Worm (Caenorhabditis elegans) whole organism, late embryonic: ENCODE results near the gene K06B4.4.

ENCODE experiments used
- C08G9.2 ChIP-seq: sonication (generic microtip); optimal IDR thresholded peaks from 2 replicates; lab custom pipeline; 2016; ENCODE audit warnings: mild to moderate bottlenecking, missing genetic modification characterization, moderate library complexity, missing compliant biosample characterization
- ahr-1 ChIP-seq: sonication (generic microtip); optimal IDR thresholded peaks from 2 replicates; lab custom pipeline; 2016; ENCODE audit warnings: missing genetic modification characterization, missing compliant biosample characterization
- ceh-30 ChIP-seq: fragments of 150-350 bp; optimal IDR thresholded peaks from 2 replicates; lab custom pipeline; 2014; ENCODE audit warnings: missing biosample characterization, missing genetic modification characterization
- ceh-31 ChIP-seq: sonication (generic microtip); optimal IDR thresholded peaks from 2 replicates; lab custom pipeline; 2016; ENCODE audit warnings: missing genetic modification characterization, missing compliant biosample characterization
- ceh-45 ChIP-seq: fragments of 200-800 bp; sonication (Bioruptor generic); IDR thresholded peaks from 2 replicates; pipeline ENCODE4 v1.3.6; 2022; ENCODE audit warnings: missing genetic modification reagents, missing genetic modification characterization, missing compliant biosample characterization
- ceh-48 ChIP-seq: sonication (generic microtip); optimal IDR thresholded peaks from 2 replicates; lab custom pipeline; 2016; ENCODE audit warnings: missing genetic modification characterization, inconsistent platforms, missing compliant biosample characterization
- ceh-6 ChIP-seq: fragments of 200-800 bp; sonication (Bioruptor generic); optimal IDR thresholded peaks from 2 replicates; lab custom pipeline; 2018; ENCODE audit warnings: mild to moderate bottlenecking, missing genetic modification characterization, missing compliant biosample characterization
- elt-2 ChIP-seq: sonication (generic microtip); optimal IDR thresholded peaks from 2 replicates; lab custom pipeline; 2016; ENCODE audit warnings: missing genetic modification reagents, missing genetic modification characterization, missing compliant biosample characterization
- elt-4 ChIP-seq: sonication (generic microtip); optimal IDR thresholded peaks from 2 replicates; lab custom pipeline; 2016; ENCODE audit warnings: missing genetic modification characterization, missing compliant biosample characterization
- eyg-1 ChIP-seq: sonication (generic microtip); optimal IDR thresholded peaks from 2 replicates; lab custom pipeline; 2016; ENCODE audit warnings: missing genotype, missing genetic modification characterization, missing compliant biosample characterization
- fax-1 ChIP-seq: sonication (generic microtip); optimal IDR thresholded peaks from 2 replicates; lab custom pipeline; 2016; ENCODE audit warnings: missing genotype, missing genetic modification characterization, missing compliant biosample characterization
- fkh-6 ChIP-seq: sonication (generic microtip); optimal IDR thresholded peaks from 2 replicates; lab custom pipeline; 2016; ENCODE audit warnings: missing genetic modification characterization, missing compliant biosample characterization
- hlh-15 ChIP-seq: sonication (generic microtip); optimal IDR thresholded peaks from 2 replicates; lab custom pipeline; 2016; ENCODE audit warnings: missing genetic modification characterization, missing compliant biosample characterization
- hlh-30 ChIP-seq: sonication (generic microtip); optimal IDR thresholded peaks from 2 replicates; lab custom pipeline; 2017; ENCODE audit warnings: antibody characterized with exemption, missing genetic modification characterization, missing compliant biosample characterization; ENCODE audit not compliant: insufficient read depth
- hlh-8 ChIP-seq: sonication (generic microtip); optimal IDR thresholded peaks from 2 replicates; lab custom pipeline; 2016; ENCODE audit warnings: missing genotype, missing genetic modification characterization, missing compliant biosample characterization
- mec-3 ChIP-seq: sonication (generic microtip); optimal IDR thresholded peaks from 2 replicates; lab custom pipeline; 2016; ENCODE audit warnings: borderline replicate concordance, missing genetic modification characterization, missing compliant biosample characterization
- nfya-1 ChIP-seq: sonication (generic microtip); optimal IDR thresholded peaks from 2 replicates; lab custom pipeline; 2017; ENCODE audit warnings: missing genetic modification characterization, mild to moderate bottlenecking, missing compliant biosample characterization, antibody characterized with exemption, moderate library complexity
- pag-3 ChIP-seq: sonication (generic microtip); optimal IDR thresholded peaks from 2 replicates; lab custom pipeline; 2016; ENCODE audit warnings: missing compliant biosample characterization, missing genetic modification characterization, borderline replicate concordance
- pax-1 ChIP-seq: fragments of 150-350 bp; optimal IDR thresholded peaks from 2 replicates; lab custom pipeline; 2014; ENCODE audit warnings: missing biosample characterization, missing genetic modification characterization
- pqm-1 ChIP-seq: sonication (generic microtip); optimal IDR thresholded peaks from 2 replicates; lab custom pipeline; 2016; ENCODE audit warnings: missing genetic modification characterization, missing compliant biosample characterization
- pros-1 ChIP-seq: fragments of 150-350 bp; optimal IDR thresholded peaks from 2 replicates; lab custom pipeline; 2014; ENCODE audit warnings: missing biosample characterization, missing genetic modification reagents, missing genetic modification characterization
- sdc-2 ChIP-seq: sonication (generic microtip); optimal IDR thresholded peaks from 2 replicates; lab custom pipeline; 2016; ENCODE audit warnings: missing genotype, missing genetic modification characterization, missing compliant biosample characterization
- sox-2 ChIP-seq: fragments of 200-800 bp; sonication (Bioruptor generic); IDR thresholded peaks from 2 replicates; pipeline ENCODE4 v1.3.6; 2022; ENCODE audit warnings: missing genetic modification reagents, missing genetic modification characterization, missing compliant biosample characterization
- syd-9 ChIP-seq: sonication (generic microtip); optimal IDR thresholded peaks from 2 replicates; lab custom pipeline; 2016; ENCODE audit warnings: mild to moderate bottlenecking, missing genetic modification characterization, moderate library complexity, missing compliant biosample characterization
- tbx-2 ChIP-seq: sonication (generic microtip); optimal IDR thresholded peaks from 2 replicates; lab custom pipeline; 2016; ENCODE audit warnings: missing genetic modification characterization, missing compliant biosample characterization
- tbx-7 ChIP-seq: sonication (generic microtip); optimal IDR thresholded peaks from 2 replicates; lab custom pipeline; 2016; ENCODE audit warnings: missing genotype, missing genetic modification characterization, missing compliant biosample characterization
- unc-42 ChIP-seq: sonication (generic microtip); optimal IDR thresholded peaks from 2 replicates; lab custom pipeline; 2016; ENCODE audit warnings: missing genotype, missing genetic modification characterization, missing compliant biosample characterization
- ztf-16 ChIP-seq: sonication (generic microtip); optimal IDR thresholded peaks from 2 replicates; lab custom pipeline; 2017; ENCODE audit warnings: missing genetic modification characterization, missing compliant biosample characterization

Gene K06B4.4

ce11 chrV:15715636-15716035 is 46.7 kb downstream of the K06B4.4 start:
- TF ChIP-seq C08G9.2 = no peak
- no peak for TF ChIP-seq tbx-2 (tag; lab: Kevin White, UChicago)
- TF ChIP-seq tbx-7 = no peak
- TF ChIP-seq mec-3 = no peak
- TF ChIP-seq, all 69 proteins: peak for 0

DNA sequence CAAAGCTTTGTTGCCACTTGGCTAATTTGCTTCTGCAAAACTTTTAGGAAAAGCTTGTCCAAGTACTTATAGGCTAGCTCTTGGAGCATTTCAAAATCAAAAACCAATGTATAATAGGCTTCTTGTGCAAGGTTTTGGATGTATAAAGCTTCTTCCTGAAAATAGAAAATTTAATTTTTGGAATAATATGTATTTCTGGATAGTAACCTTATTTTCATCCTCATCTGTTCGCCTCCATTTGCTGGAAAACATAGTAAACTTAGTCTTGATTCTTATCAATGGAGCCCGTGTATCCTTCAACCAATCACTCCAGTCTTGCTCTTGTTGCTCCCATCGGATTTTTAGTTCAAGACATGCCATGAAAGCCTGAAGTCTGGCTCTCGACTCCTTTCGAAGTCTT is 47.7 kb downstream of the K06B4.4 start, which contains the start of gene Y6E2A.4:
Gene Y6E2A.4 (minus strand): TSS at position 101 of the 400 bp plus-strand sequence.
- TF ChIP-seq ceh-31 (no peak), hlh-30 (no peak), ceh-6 (no peak), ahr-1 (tag; lab: Kevin White, UChicago) (no peak), ceh-45 (GFP tag; lab: Robert Waterston, UW) (no peak), nfya-1 (tag; lab: Kevin White, UChicago) (no peak), C08G9.2 (no peak), elt-2 (tag; lab: Kevin White, UChicago) (no peak), elt-4 (tag; lab: Kevin White, UChicago) (no peak), hlh-15 (tag; lab: Kevin White, UChicago) (no peak), pros-1 (no peak), fkh-6 (tag; lab: Kevin White, UChicago) (no peak), sox-2 (GFP tag; lab: Robert Waterston, UW) (no peak), pqm-1 (tag; lab: Kevin White, UChicago) (no peak)

DNA sequence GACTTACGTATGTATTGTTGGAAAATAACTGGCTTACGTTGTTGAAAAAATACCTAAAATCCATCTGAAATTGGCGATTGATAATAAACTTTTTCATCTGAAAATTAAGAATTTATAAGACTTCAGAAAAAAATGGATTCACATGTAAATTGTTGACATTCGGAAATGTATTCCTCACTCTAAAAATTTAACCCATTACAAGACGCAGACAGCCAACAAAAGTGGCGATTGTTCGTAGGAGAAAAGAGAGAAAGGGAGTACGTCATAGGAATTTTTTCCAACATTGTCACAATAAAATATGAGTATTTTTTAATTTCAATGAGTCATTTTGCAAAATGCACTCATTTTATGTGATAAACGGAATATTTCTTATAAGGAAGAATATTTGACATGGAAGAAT is 49.6 kb downstream of the K06B4.4 start, which contains the start of gene Y6E2A.5:
Gene Y6E2A.5 (minus strand): TSS at position 101 of the 400 bp plus-strand sequence.
- no peak for TF ChIP-seq hlh-8 (tag; lab: Kevin White, UChicago)
- TF ChIP-seq nfya-1 (tag; lab: Kevin White, UChicago) = no peak
- no peak for TF ChIP-seq ceh-31
- TF ChIP-seq unc-42 (tag; lab: Kevin White, UChicago) = no peak
- TF ChIP-seq fax-1 (tag; lab: Kevin White, UChicago) = no peak
- no peak for TF ChIP-seq pax-1 (tag; lab: Kevin White, UChicago)
- TF ChIP-seq syd-9 = no peak
- no peak for TF ChIP-seq sdc-2 (tag; lab: Kevin White, UChicago)
- TF ChIP-seq ztf-16 = no peak

ce11 chrV:15719570-15719969 is 50.6 kb downstream of the K06B4.4 start, which contains the start of gene Y6E2A.7:
Y6E2A.7 (plus strand) TSS chrV:15719870.
- TF ChIP-seq ceh-30 (no peak), ztf-16 (no peak), eyg-1 (tag; lab: Kevin White, UChicago) (no peak), pag-3 (tag; lab: Kevin White, UChicago) (no peak), fax-1 (tag; lab: Kevin White, UChicago) (no peak), ceh-48 (no peak)
